Worm (Caenorhabditis elegans): ENCODE results near the gene F46F2.5.

DNA sequence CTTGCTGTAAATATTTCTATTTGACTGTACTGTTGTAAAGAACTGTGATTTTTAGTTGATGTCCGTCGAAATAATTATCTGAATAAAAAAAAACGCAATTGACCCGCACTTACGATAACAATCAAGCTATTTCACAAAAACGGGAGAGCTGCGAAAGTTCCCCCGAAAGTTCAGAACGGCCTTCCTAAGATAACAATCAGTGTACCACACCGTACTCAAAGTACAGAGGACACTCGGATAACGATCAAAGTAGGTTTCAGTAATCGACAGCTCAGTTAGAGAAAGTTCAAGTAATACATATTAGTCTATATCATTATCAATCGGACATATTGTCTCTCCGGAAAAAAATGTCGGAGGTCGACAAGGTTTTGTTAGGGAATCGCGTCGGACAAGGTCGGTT, 48.5 kb downstream of the F46F2.5 start:
- TF ChIP-seq hsf-1 (GFP tag; IDR thresholded peaks at IDR 0.05), result no peak
- TF ChIP-seq lin-35 (GFP tag; optimal IDR thresholded peaks at IDR 0.05), result no peak
- no peak for TF ChIP-seq dpl-1 (GFP tag; optimal IDR thresholded peaks at IDR 0.05)
- no peak for TF ChIP-seq ZK185.1 (tag; optimal IDR thresholded peaks at IDR 0.05; ENCODE audit: poor library complexity, severe bottlenecking)
- no peak for TF ChIP-seq C06A6.2 (GFP tag; conservative IDR thresholded peaks at IDR 0.05)
- no peak for TF ChIP-seq fkh-3 (tag; optimal IDR thresholded peaks at IDR 0.05)

Measured in whole organism, young adult.